Fruit fly (Drosophila melanogaster): Measurements from ENCODE around the gene CG40439.
"Not testable (repeated sequence)": the region's sequence is repeated elsewhere in the genome, so short reads cannot be mapped to it uniquely, and the experiment has no call there.

Gene CG40439

dm6 chr2L:22798269-22798668 lies at the start of gene CG40439:
Gene CG40439, minus strand, starts transcription at chr2L:22798276.
- not testable (repeated sequence) for TF ChIP-seq psq, insv, Sin3A (optimal IDR thresholded peaks at IDR 0.05)

- not testable (repeated sequence) for TF ChIP-seq h, psq, Myc (optimal IDR thresholded peaks at IDR 0.05)
Measured at dm6 chr2L:22843920-22844319, 45.8 kb upstream of the CG40439 start, which contains the start of gene CG17715. Gene CG17715, plus strand, starts transcription at chr2L:22844220.

- TF ChIP-seq Sin3A (optimal IDR thresholded peaks at IDR 0.05) (no peak), Myc (optimal IDR thresholded peaks at IDR 0.05) (no peak), psq (optimal IDR thresholded peaks at IDR 0.05) (no peak), ttk (optimal IDR thresholded peaks at IDR 0.05) (no peak)
Measured at dm6 chr2L:22758159-22758558, 39.9 kb downstream of the CG40439 start.

dm6 chr2L:22756281-22756680 lies 41.8 kb downstream of the CG40439 start, which contains the start of gene CG40006:
Gene CG40006, minus strand, starts transcription at chr2L:22756349.
- TF ChIP-seq ttk (optimal IDR thresholded peaks at IDR 0.05) (no peak), Myc (optimal IDR thresholded peaks at IDR 0.05) (no peak), psq (optimal IDR thresholded peaks at IDR 0.05) (no peak), insv (optimal IDR thresholded peaks at IDR 0.05) (no peak), Sin3A (optimal IDR thresholded peaks at IDR 0.05) (no peak), h (optimal IDR thresholded peaks at IDR 0.05) (no peak)

Measured in Kc167 (cell line).